Worm (Caenorhabditis elegans) whole organism, L1 larva: ENCODE results near the gene rps-5.

Experiments
- ama-1 ChIP-seq: fragments of 150-350 bp; optimal IDR thresholded peaks from 2 replicates; lab custom pipeline; 2014
- ceh-63 ChIP-seq: fragments of 200-800 bp; sonication (Bioruptor generic); optimal IDR thresholded peaks from 2 replicates; lab custom pipeline; 2018; ENCODE audit warnings: mild to moderate bottlenecking, missing genetic modification characterization, missing compliant biosample characterization
- egl-27 ChIP-seq, 2 experiments: fragments of 150-350 bp in 1 of 2; sonication (generic microtip); optimal IDR thresholded peaks; 3 replicates each; lab custom pipeline; 2017 to 2018; ENCODE audit warnings: missing biosample characterization in 2 of 2, missing genetic modification characterization in 2 of 2, missing genetic modification reagents in 2 of 2
- hpl-2 ChIP-seq: fragments of 150-350 bp; optimal IDR thresholded peaks from 2 replicates; lab custom pipeline; 2014; ENCODE audit warnings: missing biosample characterization, missing genetic modification reagents, missing genetic modification characterization
- lin-13 ChIP-seq: fragments of 150-350 bp; optimal IDR thresholded peaks from 2 replicates; lab custom pipeline; 2014; ENCODE audit warnings: missing biosample characterization, missing genetic modification reagents, missing genetic modification characterization
- mdl-1 ChIP-seq, 2 experiments: fragments of 150-350 bp; optimal IDR thresholded peaks; 2 replicates each; lab custom pipeline; 2014 to 2017; ENCODE audit warnings: missing biosample characterization in 2 of 2, missing genetic modification characterization in 2 of 2, inconsistent platforms in 1 of 2
- nhr-11 ChIP-seq: fragments of 150-350 bp; optimal IDR thresholded peaks from 2 replicates; lab custom pipeline; 2014; ENCODE audit warnings: missing biosample characterization, missing genetic modification characterization
- nhr-28 ChIP-seq: fragments of 150-350 bp; optimal IDR thresholded peaks from 2 replicates; lab custom pipeline; 2014; ENCODE audit warnings: missing biosample characterization, missing genetic modification characterization
- sptf-1 ChIP-seq: fragments of 150-350 bp; optimal IDR thresholded peaks from 2 replicates; lab custom pipeline; 2014; ENCODE audit warnings: missing biosample characterization, missing genetic modification characterization
- unc-62 ChIP-seq: fragments of 150-350 bp; optimal IDR thresholded peaks from 2 replicates; lab custom pipeline; 2014; ENCODE audit warnings: missing biosample characterization, missing genetic modification reagents, missing genetic modification characterization
- zag-1 ChIP-seq: fragments of 150-350 bp; optimal IDR thresholded peaks from 2 replicates; lab custom pipeline; 2014; ENCODE audit warnings: missing biosample characterization, missing genetic modification characterization
- ztf-11 ChIP-seq, 2 experiments: sonication (generic microtip); optimal IDR thresholded peaks; 2 replicates each; lab custom pipeline; 2016 to 2017; ENCODE audit warnings: missing genetic modification characterization in 2 of 2, missing biosample characterization in 1 of 2, missing compliant biosample characterization in 1 of 2

DNA sequence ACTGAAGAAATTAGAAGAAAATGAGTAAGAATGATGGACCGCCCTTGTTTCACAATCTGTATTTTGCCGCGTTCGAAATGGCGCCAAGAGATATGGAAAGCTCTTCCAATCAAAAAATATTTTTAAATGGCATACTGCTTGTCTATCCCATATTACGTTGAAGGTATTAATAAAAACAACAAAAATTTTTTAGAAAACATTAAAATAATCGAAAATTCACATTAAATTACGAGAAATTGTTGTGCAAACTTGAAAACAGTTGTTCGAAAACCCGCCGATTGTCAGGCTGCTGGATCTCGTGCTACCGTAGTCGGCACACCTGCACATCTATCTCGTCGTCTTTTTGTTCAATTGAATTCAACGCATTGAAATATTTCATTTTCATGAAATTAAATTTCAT is 27.2 kb downstream of the rps-5 start, which contains the start of gene klc-1:
- TF ChIP-seq unc-62 = no peak
- no peak for TF ChIP-seq mdl-1 (tag; optimal IDR thresholded peaks at IDR 0.05; lab: Kevin White, UChicago)
- no peak for TF ChIP-seq ztf-11 (tag; optimal IDR thresholded peaks at IDR 0.05; lab: Kevin White, UChicago)
- no peak for TF ChIP-seq sptf-1 (tag; lab: Kevin White, UChicago)
- TF ChIP-seq lin-13 (GFP tag; lab: Kevin White, UChicago) = no peak
- no peak for TF ChIP-seq ama-1 (lab: Kevin White, UChicago)
- TF ChIP-seq nhr-28 (tag; lab: Kevin White, UChicago) = no peak
- no peak for TF ChIP-seq egl-27 (tag; optimal IDR thresholded peaks at IDR 0.05; lab: Kevin White, UChicago)
- TF ChIP-seq nhr-11 (tag; lab: Kevin White, UChicago) = no peak
- no peak for TF ChIP-seq hpl-2 (GFP tag; lab: Kevin White, UChicago)
- TF ChIP-seq zag-1 = no peak
- TF ChIP-seq ceh-63 (GFP tag; lab: Kevin White, UChicago) = no peak
